Fruit fly (Drosophila melanogaster): Measurements from ENCODE around the gene CG10466.

CG10466 gene

dm6 chr2L:19799940-19800339 lies 8.0 kb downstream of the CG10466 start (continued):
- TF ChIP-seq Eip74EF (GFP tag; optimal IDR thresholded peaks at IDR 0.05), result no peak
- no peak for TF ChIP-seq pnt (GFP tag; optimal IDR thresholded peaks at IDR 0.05)
- TF ChIP-seq CG2129 (GFP tag; IDR thresholded peaks at IDR 0.05; ENCODE audit: partially characterized antibody), result no peak
- TF ChIP-seq C15 (GFP tag; IDR thresholded peaks at IDR 0.05), result no peak
- no peak for TF ChIP-seq CG4404 (GFP tag; IDR thresholded peaks at IDR 0.05)
- TF ChIP-seq Ets65A (GFP tag), result no peak
- TF ChIP-seq Sry-β (GFP tag; optimal IDR thresholded peaks at IDR 0.05), result no peak
- no peak for TF ChIP-seq unc-4 (GFP tag; IDR thresholded peaks at IDR 0.05; ENCODE audit: partially characterized antibody)
- TF ChIP-seq mirr (GFP tag; optimal IDR thresholded peaks at IDR 0.05), result no peak
- no peak for TF ChIP-seq MESR4 (GFP tag; optimal IDR thresholded peaks at IDR 0.05)
- no peak for TF ChIP-seq ab (GFP tag; optimal IDR thresholded peaks at IDR 0.05)
- no peak for TF ChIP-seq HLHmδ (GFP tag; optimal IDR thresholded peaks at IDR 0.05)
- TF ChIP-seq ap (GFP tag; IDR thresholded peaks at IDR 0.05), result no peak
- TF ChIP-seq Xrp1 (GFP tag; IDR thresholded peaks at IDR 0.05), result peak; percentile 56
- no peak for TF ChIP-seq mld (GFP tag; IDR thresholded peaks at IDR 0.05; ENCODE audit: partially characterized antibody)
- TF ChIP-seq Dad (GFP tag; optimal IDR thresholded peaks at IDR 0.05), result no peak
- TF ChIP-seq Side (GFP tag; optimal IDR thresholded peaks at IDR 0.05), result no peak
- no peak for TF ChIP-seq CG13894 (tag; optimal IDR thresholded peaks at IDR 0.05)
- no peak for TF ChIP-seq HmgZ (tag; optimal IDR thresholded peaks at IDR 0.05)
- TF ChIP-seq CG10431 (GFP tag; optimal IDR thresholded peaks at IDR 0.05), result no peak
- peak; percentile 10 for TF ChIP-seq CG30403 (GFP tag; optimal IDR thresholded peaks at IDR 0.05)
- no peak for TF ChIP-seq HLH3B (GFP tag; IDR thresholded peaks at IDR 0.05)
- TF ChIP-seq Lim3 (GFP tag; IDR thresholded peaks at IDR 0.05), result no peak
- no peak for TF ChIP-seq Six4 (GFP tag; optimal IDR thresholded peaks at IDR 0.05)
- TF ChIP-seq CG43689 (GFP tag; IDR thresholded peaks at IDR 0.05), result no peak
- no peak for TF ChIP-seq CG3281 (GFP tag; optimal IDR thresholded peaks at IDR 0.05)
- TF ChIP-seq lbe (GFP tag; optimal IDR thresholded peaks at IDR 0.05), result no peak
- no peak for TF ChIP-seq zfh2 (GFP tag; optimal IDR thresholded peaks at IDR 0.05)
- no peak for TF ChIP-seq ems (GFP tag; optimal IDR thresholded peaks at IDR 0.05)
- no peak for TF ChIP-seq CG34376 (GFP tag; optimal IDR thresholded peaks at IDR 0.05)
- TF ChIP-seq CG31441 (GFP tag; IDR thresholded peaks at IDR 0.05), result peak; percentile 29; the same call in 1 of the 2 replicates
- no peak for TF ChIP-seq Dll (GFP tag; IDR thresholded peaks at IDR 0.05; ENCODE audit: partially characterized antibody)
- no peak for TF ChIP-seq D (optimal IDR thresholded peaks at IDR 0.05)
- TF ChIP-seq D (GFP tag; optimal IDR thresholded peaks at IDR 0.05), result peak; percentile 22
- no peak for TF ChIP-seq ERR (GFP tag; optimal IDR thresholded peaks at IDR 0.05)
- TF ChIP-seq CG4820 (GFP tag; optimal IDR thresholded peaks at IDR 0.05), result no peak
- TF ChIP-seq nau (GFP tag; optimal IDR thresholded peaks at IDR 0.05), result no peak
- no peak for TF ChIP-seq h (optimal IDR thresholded peaks at IDR 0.05)
- TF ChIP-seq CG7745 (tag; optimal IDR thresholded peaks at IDR 0.05), result no peak
- TF ChIP-seq CG3407 (GFP tag; optimal IDR thresholded peaks at IDR 0.05), result no peak
- TF ChIP-seq NK7.1 (GFP tag; optimal IDR thresholded peaks at IDR 0.05), result no peak
- no peak for TF ChIP-seq CG8765 (GFP tag; IDR thresholded peaks at IDR 0.05)
- no peak for TF ChIP-seq Trl (optimal IDR thresholded peaks at IDR 0.05)
- TF ChIP-seq Trl (GFP tag; optimal IDR thresholded peaks at IDR 0.05), result no peak
- no peak for TF ChIP-seq lov (optimal IDR thresholded peaks at IDR 0.05)
- no peak for TF ChIP-seq lov (GFP tag; IDR thresholded peaks at IDR 0.05)
- peak; percentile 48 for TF ChIP-seq lab (GFP tag; optimal IDR thresholded peaks at IDR 0.05)
- TF ChIP-seq sug (tag; optimal IDR thresholded peaks at IDR 0.05), result no peak
- TF ChIP-seq CrebB (tag; optimal IDR thresholded peaks at IDR 0.05), result no peak
- no peak for TF ChIP-seq Scr (GFP tag; IDR thresholded peaks at IDR 0.05; ENCODE audit: partially characterized antibody)
- no peak for TF ChIP-seq CG17361 (GFP tag; IDR thresholded peaks at IDR 0.05)
- no peak for TF ChIP-seq CG1832 (GFP tag; optimal IDR thresholded peaks at IDR 0.05)
- 0 out of 3 replicates have a peak, but pooled peaks have one; percentile 32 for TF ChIP-seq zfh1 (GFP tag; IDR thresholded peaks at IDR 0.05)
